Fruit fly (Drosophila melanogaster): ENCODE measurements around the gene CG10801.

CG10801 gene

DNA sequence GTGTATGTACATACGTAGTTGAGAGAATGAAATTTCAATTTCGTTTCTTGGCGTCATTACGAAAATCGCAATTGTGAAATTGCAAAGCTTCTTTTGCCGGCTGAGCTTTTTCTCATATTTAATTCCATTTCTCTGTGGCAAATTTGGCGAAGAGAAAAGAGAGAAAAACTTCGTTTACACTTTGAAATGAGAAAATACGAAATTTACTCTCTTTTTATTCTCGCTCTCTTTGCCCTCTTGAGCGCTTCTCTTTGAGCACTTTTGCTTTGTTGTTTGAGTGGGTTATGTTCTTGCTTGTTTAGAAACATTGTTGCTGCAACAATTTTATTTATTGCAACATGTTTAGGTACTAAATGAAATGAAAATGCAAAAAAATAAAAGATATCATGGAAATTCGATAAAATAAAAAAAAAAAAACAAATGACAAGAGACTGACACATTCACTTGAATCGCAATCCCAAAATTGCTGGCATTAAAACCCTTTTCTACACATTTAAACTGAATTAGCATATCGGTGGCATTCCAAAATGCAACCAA is 9.1 kb upstream of the CG10801 start:
- TF ChIP-seq pan (optimal IDR thresholded peaks at IDR 0.05): no peak
- TF ChIP-seq EcR (GFP tag; optimal IDR thresholded peaks at IDR 0.05): no peak
- TF ChIP-seq CG8478 (optimal IDR thresholded peaks at IDR 0.05): no peak
- TF ChIP-seq usp (GFP tag; optimal IDR thresholded peaks at IDR 0.05): no peak
- TF ChIP-seq psq (optimal IDR thresholded peaks at IDR 0.05): no peak
- TF ChIP-seq Dll (optimal IDR thresholded peaks at IDR 0.05): no peak

DNA sequence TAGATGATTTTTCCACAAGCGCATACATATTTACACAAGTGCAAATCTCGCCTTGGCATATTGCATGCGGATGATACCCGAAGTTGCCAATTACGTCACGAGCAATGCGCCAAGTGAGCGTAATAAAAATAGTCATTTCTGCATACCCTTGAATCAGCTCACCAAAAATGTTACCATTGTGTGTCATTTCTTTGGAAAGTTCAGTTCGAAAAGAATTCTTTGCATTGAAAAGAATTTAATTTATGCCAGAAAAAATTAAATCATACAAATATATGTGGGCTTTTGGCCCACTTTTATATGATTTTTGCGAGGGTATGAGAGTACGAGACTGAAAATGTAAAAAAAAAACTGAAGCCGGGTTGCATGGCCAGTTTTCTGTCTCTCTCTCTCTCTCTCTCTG is 8.5 kb upstream of the CG10801 start:
- no peak for TF ChIP-seq EcR (GFP tag; optimal IDR thresholded peaks at IDR 0.05)
- no peak for TF ChIP-seq Dll (optimal IDR thresholded peaks at IDR 0.05)
- no peak for TF ChIP-seq usp (GFP tag; optimal IDR thresholded peaks at IDR 0.05)
- no peak for TF ChIP-seq CG8478 (optimal IDR thresholded peaks at IDR 0.05)
- no peak for TF ChIP-seq psq (optimal IDR thresholded peaks at IDR 0.05)
- no peak for TF ChIP-seq pan (optimal IDR thresholded peaks at IDR 0.05)

DNA sequence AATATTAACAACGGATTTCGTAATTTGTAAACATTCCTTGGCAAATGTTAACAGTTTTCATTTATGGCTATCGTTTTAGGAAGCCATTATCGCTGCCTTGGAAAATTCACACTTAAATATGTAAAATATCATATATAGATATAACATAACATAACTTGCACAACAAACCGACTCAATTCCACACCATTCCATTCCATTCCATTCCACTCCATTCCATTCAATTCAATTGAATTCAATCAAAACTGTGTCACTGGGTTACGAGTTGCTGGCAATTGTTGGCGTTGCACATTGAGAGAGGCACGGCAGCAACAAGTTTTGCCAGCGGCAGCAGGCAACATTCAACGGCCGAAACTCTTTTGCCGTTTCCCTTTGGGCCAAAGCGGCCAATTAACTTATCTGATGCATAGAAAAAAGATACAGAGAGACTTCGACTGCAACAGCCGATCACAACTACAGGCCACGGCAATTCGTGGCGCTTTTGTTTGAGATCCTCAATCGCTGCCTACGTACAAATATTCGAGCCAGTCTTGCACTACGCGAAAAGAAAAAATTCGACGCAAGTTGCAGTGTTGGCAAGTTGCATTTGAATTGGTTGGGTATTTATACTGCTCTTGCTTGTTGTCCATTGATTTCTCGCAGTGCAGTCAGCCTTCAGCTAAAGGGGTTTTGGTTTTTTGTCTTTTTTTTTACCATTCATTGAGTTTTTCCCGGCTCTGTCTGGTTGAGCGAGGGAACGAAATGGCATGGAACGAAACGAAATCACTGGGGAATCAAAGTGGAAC is 7.2 kb upstream of the CG10801 start:
- no peak for TF ChIP-seq EcR (GFP tag; optimal IDR thresholded peaks at IDR 0.05)
- no peak for TF ChIP-seq pan (optimal IDR thresholded peaks at IDR 0.05)
- no peak for TF ChIP-seq CG8478 (optimal IDR thresholded peaks at IDR 0.05)
- TF ChIP-seq usp (GFP tag; optimal IDR thresholded peaks at IDR 0.05): no peak
- no peak for TF ChIP-seq psq (optimal IDR thresholded peaks at IDR 0.05)
- no peak for TF ChIP-seq Dll (optimal IDR thresholded peaks at IDR 0.05)

DNA sequence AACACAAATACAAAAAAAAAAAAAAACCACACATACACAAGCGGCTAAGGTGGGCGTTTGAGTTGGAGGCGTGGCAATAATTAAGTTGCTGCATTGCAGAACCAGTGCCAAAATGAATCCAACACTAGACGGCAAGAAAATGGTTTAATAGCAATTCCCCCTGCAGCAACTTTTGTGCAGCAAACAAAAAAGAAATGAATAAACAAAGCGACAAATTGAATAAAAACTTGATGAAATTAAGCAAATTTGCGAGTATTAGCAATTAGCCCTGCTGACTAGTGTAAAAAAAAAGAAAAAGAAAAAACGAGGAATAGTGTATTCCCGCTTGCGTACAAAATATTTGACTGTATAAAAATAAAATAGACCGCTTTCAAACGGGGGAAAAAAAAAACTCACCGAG is 5.7 kb upstream of the CG10801 start:
- TF ChIP-seq usp (GFP tag; optimal IDR thresholded peaks at IDR 0.05) (no peak), psq (optimal IDR thresholded peaks at IDR 0.05) (no peak), pan (optimal IDR thresholded peaks at IDR 0.05) (no peak)

DNA sequence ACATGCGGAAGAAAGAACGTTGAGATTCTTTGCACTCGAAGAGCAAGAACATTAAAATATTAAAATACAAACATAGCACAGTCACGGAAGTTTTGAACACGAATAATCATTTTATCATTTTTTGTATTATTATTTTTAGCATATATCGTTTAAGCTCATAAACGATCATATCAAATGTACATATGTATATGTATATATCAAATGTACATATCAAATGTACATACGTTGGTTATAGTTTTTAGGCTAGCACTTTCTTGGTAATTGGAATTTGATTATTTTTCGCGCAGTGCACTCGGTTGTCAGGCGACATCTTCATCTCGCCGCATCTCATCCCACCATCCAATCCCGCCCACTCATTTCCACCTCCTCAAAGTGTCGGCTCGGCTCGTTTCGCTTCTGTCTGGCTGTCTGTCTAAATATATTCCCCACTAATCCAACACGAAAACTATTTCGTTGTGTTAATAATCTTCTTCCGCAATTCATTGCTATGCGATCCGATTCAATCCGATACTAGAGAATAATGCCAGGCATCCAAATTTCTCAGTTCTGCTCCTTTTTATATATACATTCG is 4.9 kb upstream of the CG10801 start:
- no peak for TF ChIP-seq Dll (optimal IDR thresholded peaks at IDR 0.05)
- TF ChIP-seq CG8478 (optimal IDR thresholded peaks at IDR 0.05): no peak
- TF ChIP-seq psq (optimal IDR thresholded peaks at IDR 0.05): no peak
- TF ChIP-seq usp (GFP tag; optimal IDR thresholded peaks at IDR 0.05): no peak
- no peak for TF ChIP-seq EcR (GFP tag; optimal IDR thresholded peaks at IDR 0.05)
- TF ChIP-seq pan (optimal IDR thresholded peaks at IDR 0.05): no peak

DNA sequence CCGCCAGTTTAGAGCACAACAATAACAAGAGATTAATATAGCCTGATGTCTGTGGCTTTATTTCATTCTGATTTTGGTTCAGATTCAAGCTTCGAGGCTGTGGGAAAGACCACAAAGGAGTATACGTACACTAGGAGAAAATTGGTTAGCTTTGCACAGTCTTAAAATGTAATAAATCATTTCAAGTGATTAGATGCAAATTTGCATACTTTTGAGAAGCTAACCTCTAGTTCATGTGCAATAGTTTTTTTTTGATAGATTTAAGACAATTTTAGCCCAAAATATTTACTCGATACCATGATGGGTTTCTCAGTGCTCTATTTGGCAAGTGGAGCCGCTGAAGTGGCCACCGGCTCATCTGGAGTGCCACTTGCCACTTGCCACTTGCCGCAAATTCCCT is 2.9 kb upstream of the CG10801 start:
- TF ChIP-seq EcR (GFP tag; optimal IDR thresholded peaks at IDR 0.05): no peak
- no peak for TF ChIP-seq psq (optimal IDR thresholded peaks at IDR 0.05)
- no peak for TF ChIP-seq Dll (optimal IDR thresholded peaks at IDR 0.05)

DNA sequence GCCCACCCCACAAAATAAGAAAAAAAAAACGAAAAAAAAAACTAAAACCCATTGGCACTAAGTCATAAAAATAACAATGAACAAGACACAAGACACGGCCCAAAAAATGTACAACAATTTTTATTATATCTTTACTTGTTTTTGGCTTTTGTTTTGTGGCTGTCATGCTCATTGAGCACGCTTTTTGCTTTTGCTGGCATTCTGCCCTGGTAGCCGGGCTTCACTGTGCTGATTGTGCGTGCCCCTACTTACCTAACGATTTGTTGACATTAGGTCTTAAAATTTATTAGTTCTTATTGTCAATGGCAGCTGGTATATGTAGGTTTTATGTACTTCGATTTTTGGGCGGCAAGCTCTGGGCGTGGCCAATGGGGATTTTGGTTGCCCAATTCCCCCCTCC is 1.9 kb upstream of the CG10801 start:
- TF ChIP-seq Dll (optimal IDR thresholded peaks at IDR 0.05) (no peak), CG8478 (optimal IDR thresholded peaks at IDR 0.05) (no peak), EcR (GFP tag; optimal IDR thresholded peaks at IDR 0.05) (no peak), pan (optimal IDR thresholded peaks at IDR 0.05) (no peak), usp (GFP tag; optimal IDR thresholded peaks at IDR 0.05) (no peak), psq (optimal IDR thresholded peaks at IDR 0.05) (no peak)

DNA sequence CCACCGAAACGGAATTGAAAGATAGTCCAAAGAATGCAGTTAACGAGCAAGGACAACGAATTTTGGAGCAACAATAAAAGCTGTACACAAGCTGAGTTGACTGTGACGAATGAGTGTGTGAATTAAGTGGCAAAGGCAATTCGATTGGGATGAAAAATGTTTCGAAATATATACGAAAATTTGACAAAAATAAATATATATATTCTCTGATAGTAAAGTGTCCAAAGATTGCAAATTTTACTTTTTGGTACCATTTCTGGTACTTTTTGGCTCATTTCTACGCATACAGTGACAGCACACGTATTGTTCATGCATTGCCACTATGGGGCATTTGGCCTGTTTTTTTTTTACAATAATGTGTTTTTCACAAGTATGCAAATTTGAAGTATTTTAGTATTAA is 3.6 kb downstream of the CG10801 start, which contains the start of gene CG16781:
CG16781 (minus strand) TSS at position 101 of the 400 bp plus-strand sequence.
- no peak for TF ChIP-seq Dll (optimal IDR thresholded peaks at IDR 0.05)
- no peak for TF ChIP-seq psq (optimal IDR thresholded peaks at IDR 0.05)
- no peak for TF ChIP-seq pan (optimal IDR thresholded peaks at IDR 0.05)
- no peak for TF ChIP-seq CG8478 (optimal IDR thresholded peaks at IDR 0.05)
- no peak for TF ChIP-seq EcR (GFP tag; optimal IDR thresholded peaks at IDR 0.05)
- TF ChIP-seq usp (GFP tag; optimal IDR thresholded peaks at IDR 0.05): no peak

DNA sequence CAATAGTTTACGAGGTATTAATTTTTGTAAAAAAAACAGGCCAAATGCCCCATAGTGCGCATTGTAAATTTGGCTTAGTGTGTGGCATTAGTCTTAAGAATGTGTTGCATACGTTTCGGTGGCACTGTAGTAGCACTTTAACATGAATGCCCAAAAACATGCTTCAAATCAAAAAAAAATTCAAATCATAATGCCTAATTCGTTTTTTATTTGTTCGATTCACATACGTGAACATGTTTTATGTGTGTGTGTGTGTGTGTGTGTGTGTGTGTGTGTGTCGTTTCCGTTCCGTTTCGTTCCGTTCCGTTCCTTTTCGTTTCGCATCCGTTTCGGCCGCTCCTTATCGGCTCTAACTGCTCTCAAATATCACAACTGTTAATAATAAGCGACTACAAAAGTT is 5.2 kb downstream of the CG10801 start:
- TF ChIP-seq usp (GFP tag; optimal IDR thresholded peaks at IDR 0.05) (no peak), CG8478 (optimal IDR thresholded peaks at IDR 0.05) (no peak)

DNA sequence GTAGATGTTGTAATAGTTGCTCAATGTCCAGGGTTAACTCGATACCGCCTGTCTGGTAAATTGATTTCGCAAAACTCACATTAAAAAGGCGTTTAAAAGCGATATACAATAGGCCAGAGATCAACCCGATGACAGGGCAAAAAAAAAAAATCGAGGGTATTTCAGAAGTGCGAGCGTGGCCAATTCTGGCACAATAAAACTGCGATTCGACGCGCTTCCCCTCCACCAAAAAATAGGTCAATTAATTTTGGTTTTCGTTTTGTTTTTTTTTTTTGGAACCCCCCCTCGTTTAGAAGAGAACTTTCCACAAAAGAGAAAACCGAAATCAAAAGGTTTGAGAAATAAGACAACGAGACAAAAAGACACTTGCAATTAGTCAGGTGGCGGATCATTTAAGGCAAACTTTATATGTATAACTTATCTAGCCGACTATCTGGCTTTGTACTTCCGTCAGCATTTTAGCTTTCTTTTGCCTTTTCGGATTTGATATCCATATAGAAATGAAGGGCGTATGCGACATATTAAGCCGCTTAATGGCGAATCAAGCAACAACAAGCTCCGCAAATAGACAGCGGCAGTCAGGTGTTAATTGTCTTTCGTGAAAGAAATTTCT is 10.2 kb downstream of the CG10801 start:
- no peak for TF ChIP-seq EcR (GFP tag; optimal IDR thresholded peaks at IDR 0.05)
- TF ChIP-seq psq (optimal IDR thresholded peaks at IDR 0.05): no peak
- TF ChIP-seq CG8478 (optimal IDR thresholded peaks at IDR 0.05): no peak
- no peak for TF ChIP-seq pan (optimal IDR thresholded peaks at IDR 0.05)

DNA sequence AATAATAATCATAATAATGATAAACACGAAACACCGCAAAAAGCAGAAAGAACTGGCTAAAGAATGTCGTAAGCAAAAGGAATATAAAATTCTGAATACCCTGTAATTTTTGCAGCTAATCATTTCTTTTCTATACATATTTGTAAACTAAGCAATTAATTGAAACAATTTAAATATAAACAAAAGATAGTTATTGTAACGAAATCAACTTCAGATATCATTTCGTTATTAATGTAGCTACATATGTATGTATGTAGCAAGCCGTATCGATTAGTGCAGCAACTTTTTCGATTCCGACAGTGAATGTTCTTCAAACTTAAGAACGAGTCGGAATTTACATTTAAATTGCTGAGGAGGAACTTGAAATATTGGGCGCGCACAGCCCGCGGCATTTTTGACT is 13.2 kb downstream of the CG10801 start:
- TF ChIP-seq usp (GFP tag; optimal IDR thresholded peaks at IDR 0.05): no peak
- TF ChIP-seq CG8478 (optimal IDR thresholded peaks at IDR 0.05): no peak
- no peak for TF ChIP-seq psq (optimal IDR thresholded peaks at IDR 0.05)
- TF ChIP-seq EcR (GFP tag; optimal IDR thresholded peaks at IDR 0.05): no peak
- TF ChIP-seq pan (optimal IDR thresholded peaks at IDR 0.05): no peak
- no peak for TF ChIP-seq Dll (optimal IDR thresholded peaks at IDR 0.05)

Measured in whole organism.